Worm (Caenorhabditis elegans): ENCODE results near the gene W02B12.16.

- TF ChIP-seq pha-4 (GFP tag; IDR thresholded peaks at IDR 0.05) (no peak), pha-4 (tag; optimal IDR thresholded peaks at IDR 0.05) (no peak), lin-15B (tag; optimal IDR thresholded peaks at IDR 0.05) (no peak), mxl-3 (GFP tag; optimal IDR thresholded peaks at IDR 0.05) (no peak), ces-1 (GFP tag; optimal IDR thresholded peaks at IDR 0.05) (no peak)
These were observed at the start of gene W02B12.16 for ce11 chrII:11476410-11476809.
